Worm (Caenorhabditis elegans) whole organism, late embryonic: ENCODE data around the gene M04D8.8.

Source experiments
- ceh-18 ChIP-seq: sonication (generic microtip); optimal IDR thresholded peaks from 2 replicates; lab custom pipeline; 2016; ENCODE audit warnings: missing genetic modification characterization, missing compliant biosample characterization
- ceh-22 ChIP-seq: sonication (generic microtip); optimal IDR thresholded peaks from 2 replicates; lab custom pipeline; 2017; ENCODE audit warnings: missing biosample characterization, missing genetic modification characterization
- ceh-24 ChIP-seq: sonication (generic microtip); optimal IDR thresholded peaks from 2 replicates; lab custom pipeline; 2016; ENCODE audit warnings: mild to moderate bottlenecking, missing genetic modification characterization, missing compliant biosample characterization
- ceh-31 ChIP-seq: sonication (generic microtip); optimal IDR thresholded peaks from 2 replicates; lab custom pipeline; 2016; ENCODE audit warnings: missing genetic modification characterization, missing compliant biosample characterization
- ceh-6 ChIP-seq: fragments of 200-800 bp; sonication (Bioruptor generic); optimal IDR thresholded peaks from 2 replicates; lab custom pipeline; 2018; ENCODE audit warnings: mild to moderate bottlenecking, missing genetic modification characterization, missing compliant biosample characterization
- che-1 ChIP-seq: sonication (generic microtip); optimal IDR thresholded peaks from 2 replicates; lab custom pipeline; 2016; ENCODE audit warnings: mild to moderate bottlenecking, missing genetic modification characterization, missing compliant biosample characterization
- dve-1 ChIP-seq: sonication (generic microtip); optimal IDR thresholded peaks from 2 replicates; lab custom pipeline; 2017; ENCODE audit warnings: antibody characterized with exemption, mild to moderate bottlenecking, missing genetic modification characterization, missing compliant biosample characterization
- ets-4 ChIP-seq: sonication (generic microtip); optimal IDR thresholded peaks from 2 replicates; lab custom pipeline; 2016; ENCODE audit warnings: missing genetic modification characterization, missing compliant biosample characterization
- hlh-30 ChIP-seq: sonication (generic microtip); optimal IDR thresholded peaks from 2 replicates; lab custom pipeline; 2017; ENCODE audit warnings: antibody characterized with exemption, missing genetic modification characterization, missing compliant biosample characterization; ENCODE audit not compliant: insufficient read depth
- pha-4 ChIP-seq: fragments of 150-350 bp; optimal IDR thresholded peaks from 2 replicates; lab custom pipeline; 2018; ENCODE audit warnings: missing biosample characterization, missing genetic modification reagents, missing genetic modification characterization
- unc-55 ChIP-seq: sonication (generic microtip); optimal IDR thresholded peaks from 2 replicates; lab custom pipeline; 2017; ENCODE audit warnings: missing biosample characterization, missing genetic modification reagents, missing genetic modification characterization

DNA sequence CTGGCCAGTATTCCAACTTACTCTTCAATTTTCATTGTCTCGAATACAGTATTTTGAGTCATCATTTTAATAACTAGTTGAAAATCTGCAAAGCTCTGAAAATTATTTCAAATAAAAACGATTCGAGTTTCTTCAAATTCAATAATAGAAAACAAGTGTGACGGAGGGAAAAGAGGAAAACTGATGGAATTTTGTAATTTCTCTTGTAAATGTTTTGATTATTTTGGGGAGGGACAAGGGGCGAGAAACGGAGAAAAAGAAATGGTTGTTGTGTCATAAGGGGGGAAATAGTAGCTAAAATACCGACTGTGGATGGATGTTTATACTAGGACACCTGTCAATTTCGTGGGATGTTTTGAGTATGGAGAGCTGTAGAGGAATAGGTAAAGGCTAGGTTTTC is 44.2 kb downstream of the M04D8.8 start, which contains the start of gene T16G12.9:
- no peak for TF ChIP-seq ets-4 (tag; lab: Kevin White, UChicago)
- no peak for TF ChIP-seq ceh-6
- TF ChIP-seq hlh-30 (tag; lab: Kevin White, UChicago), result no peak
- TF ChIP-seq che-1 (tag; lab: Kevin White, UChicago), result no peak
- TF ChIP-seq dve-1, result no peak
- TF ChIP-seq ceh-24 (tag; lab: Kevin White, UChicago), result no peak
- no peak for TF ChIP-seq ceh-22 (tag; lab: Kevin White, UChicago)
- TF ChIP-seq pha-4 (tag; lab: Kevin White, UChicago), result no peak
- no peak for TF ChIP-seq ceh-18 (tag; lab: Kevin White, UChicago)
- no peak for TF ChIP-seq unc-55 (GFP tag; lab: Kevin White, UChicago)
- no peak for TF ChIP-seq ceh-31 (tag; lab: Kevin White, UChicago)
